Worm (Caenorhabditis elegans) whole organism, mixed stage, embryonic: ENCODE results near the gene klo-1.

Experiments
- blmp-1 ChIP-seq: fragments of 150-350 bp; optimal IDR thresholded peaks from 2 replicates; lab custom pipeline; 2014; ENCODE audit warnings: missing biosample characterization, missing genetic modification characterization
- ceh-83 ChIP-seq: fragments of 200-800 bp; sonication (Bioruptor generic); optimal IDR thresholded peaks from 2 replicates; lab custom pipeline; 2018; ENCODE audit warnings: mild to moderate bottlenecking, missing genetic modification characterization, missing compliant biosample characterization
- elt-3 ChIP-seq: fragments of 150-350 bp; optimal IDR thresholded peaks from 2 replicates; lab custom pipeline; 2014; ENCODE audit warnings: missing biosample characterization, missing genetic modification characterization
- lsy-2 ChIP-seq: fragments of 150-350 bp; optimal IDR thresholded peaks from 2 replicates; lab custom pipeline; 2014; ENCODE audit warnings: missing biosample characterization, missing genetic modification characterization
- mab-5 ChIP-seq: fragments of 150-350 bp; optimal IDR thresholded peaks from 2 replicates; lab custom pipeline; 2014; ENCODE audit warnings: missing biosample characterization, missing genetic modification characterization
- nhr-12 ChIP-seq: fragments of 150-350 bp; optimal IDR thresholded peaks from 2 replicates; lab custom pipeline; 2014; ENCODE audit warnings: missing biosample characterization, missing genetic modification characterization
- nhr-2 ChIP-seq: fragments of 150-350 bp; optimal IDR thresholded peaks from 2 replicates; lab custom pipeline; 2014; ENCODE audit warnings: missing biosample characterization, missing genetic modification characterization
- nhr-28 ChIP-seq: fragments of 150-350 bp; optimal IDR thresholded peaks from 2 replicates; lab custom pipeline; 2014; ENCODE audit warnings: missing biosample characterization, missing genetic modification characterization
- nhr-76 ChIP-seq: sonication (generic microtip); optimal IDR thresholded peaks from 2 replicates; lab custom pipeline; 2017; ENCODE audit warnings: missing biosample characterization, missing genetic modification characterization
- snpc-4 ChIP-seq: fragments of 150-350 bp; optimal IDR thresholded peaks from 2 replicates; lab custom pipeline; 2014; ENCODE audit warnings: missing biosample characterization, missing genetic modification characterization
- unc-39 ChIP-seq: fragments of 150-350 bp; optimal IDR thresholded peaks from 2 replicates; lab custom pipeline; 2014; ENCODE audit warnings: missing biosample characterization, missing genetic modification characterization
- unc-62 ChIP-seq: fragments of 150-350 bp; optimal IDR thresholded peaks from 2 replicates; lab custom pipeline; 2014; ENCODE audit warnings: missing biosample characterization, missing genetic modification reagents, missing genetic modification characterization
- ztf-11 ChIP-seq: fragments of 150-350 bp; optimal IDR thresholded peaks from 2 replicates; lab custom pipeline; 2014; ENCODE audit warnings: missing biosample characterization, missing genetic modification characterization

DNA sequence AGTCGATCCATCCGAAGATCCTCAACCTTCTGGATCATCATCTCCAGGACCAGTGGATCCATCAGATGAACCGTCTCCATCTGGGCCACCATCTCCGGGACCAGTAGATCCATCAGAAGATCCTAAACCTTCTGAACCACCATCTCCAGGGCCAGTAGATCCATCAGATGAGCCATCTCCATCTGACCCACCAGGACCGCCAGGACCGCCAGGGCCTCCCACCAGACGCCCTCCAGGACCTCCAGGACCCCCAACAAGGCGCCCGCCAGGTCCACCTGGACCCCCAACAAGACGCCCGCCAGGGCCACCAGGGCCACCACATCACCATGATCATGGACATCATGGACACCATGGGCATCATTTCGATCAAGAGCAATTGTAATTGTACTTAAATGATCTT is 20.8 kb downstream of the klo-1 start:
- TF ChIP-seq nhr-12, result no peak
- no peak for TF ChIP-seq nhr-28
- no peak for TF ChIP-seq nhr-76 (tag; lab: Kevin White, UChicago)
- no peak for TF ChIP-seq unc-62 (GFP tag; lab: Kevin White, UChicago)
- no peak for TF ChIP-seq unc-39
- no peak for TF ChIP-seq snpc-4 (tag; lab: Kevin White, UChicago)
- no peak for TF ChIP-seq ceh-83 (GFP tag; lab: Kevin White, UChicago)
- no peak for TF ChIP-seq elt-3 (tag; lab: Kevin White, UChicago)
- TF ChIP-seq nhr-2, result no peak
- TF ChIP-seq lsy-2 (tag; lab: Kevin White, UChicago), result no peak
- no peak for TF ChIP-seq mab-5 (tag; lab: Kevin White, UChicago)
- no peak for TF ChIP-seq blmp-1 (tag; lab: Kevin White, UChicago)
- no peak for TF ChIP-seq ztf-11
